Worm (Caenorhabditis elegans): Measurements from ENCODE around the gene unc-25.

DNA sequence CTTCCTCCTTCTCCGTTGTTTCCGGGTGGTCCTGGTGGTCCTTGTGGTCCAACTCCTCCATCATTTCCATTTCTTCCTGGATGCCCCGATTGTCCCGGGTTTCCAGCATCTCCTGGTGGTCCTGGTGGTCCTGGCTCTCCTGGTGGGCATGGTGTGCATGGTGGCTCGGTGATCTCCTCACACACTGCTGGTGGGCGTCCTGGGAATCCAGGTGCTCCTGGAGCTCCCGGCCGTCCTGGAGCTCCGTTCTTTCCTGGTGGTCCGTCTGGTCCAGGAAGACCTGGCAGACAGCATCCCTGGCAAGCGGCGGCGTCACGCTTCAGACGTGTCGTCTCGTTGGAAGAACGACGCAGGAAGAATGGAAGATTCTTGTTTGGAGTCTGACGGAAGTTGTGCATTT is 50.6 kb downstream of the unc-25 start:
- TF ChIP-seq B0019.2 (GFP tag; conservative IDR thresholded peaks at IDR 0.05) (no peak), dpl-1 (GFP tag; optimal IDR thresholded peaks at IDR 0.05) (no peak), akir-1 (GFP tag; optimal IDR thresholded peaks at IDR 0.05) (no peak), snpc-4 (GFP tag; optimal IDR thresholded peaks at IDR 0.05) (no peak), snpc-4 (tag; optimal IDR thresholded peaks at IDR 0.05) (no peak), pha-4 (tag; optimal IDR thresholded peaks at IDR 0.05) (no peak), rec-8 (tag; optimal IDR thresholded peaks at IDR 0.05) (no peak), hmg-20 (GFP tag; IDR thresholded peaks at IDR 0.05) (no peak)

All from whole organism, young adult.